Fruit fly (Drosophila melanogaster): ENCODE results near the gene CG7550.

Gene CG7550

dm6 chr3L:8115864-8116528, 8.3 kb downstream of the CG7550 start, which contains the start of the genes Arp3 and msk (continued):
- TF ChIP-seq CG7368 (GFP tag; optimal IDR thresholded peaks at IDR 0.05) (peak; percentile 67), CG3032 (tag; optimal IDR thresholded peaks at IDR 0.05) (peak; percentile 67), Ets21C (GFP tag; optimal IDR thresholded peaks at IDR 0.05) (no peak), CG9139 (GFP tag; optimal IDR thresholded peaks at IDR 0.05) (no peak), dsx (GFP tag; optimal IDR thresholded peaks at IDR 0.05; ENCODE audit: poor library complexity, severe bottlenecking) (no peak), salr (GFP tag; optimal IDR thresholded peaks at IDR 0.05) (peak in 1 of 2 experiments; percentile 39), Eip93F (GFP tag; optimal IDR thresholded peaks at IDR 0.05) (no peak), CG3919 (GFP tag; optimal IDR thresholded peaks at IDR 0.05) (peak; percentile 83), CG11762 (GFP tag; optimal IDR thresholded peaks at IDR 0.05; ENCODE audit: insufficient read depth) (peak; percentile 39), Sox15 (GFP tag; optimal IDR thresholded peaks at IDR 0.05) (peak; percentile 64), Gug (GFP tag; IDR thresholded peaks at IDR 0.05) (0 out of 2 replicates have a peak, but pooled peaks have one; percentile 19)

DNA sequence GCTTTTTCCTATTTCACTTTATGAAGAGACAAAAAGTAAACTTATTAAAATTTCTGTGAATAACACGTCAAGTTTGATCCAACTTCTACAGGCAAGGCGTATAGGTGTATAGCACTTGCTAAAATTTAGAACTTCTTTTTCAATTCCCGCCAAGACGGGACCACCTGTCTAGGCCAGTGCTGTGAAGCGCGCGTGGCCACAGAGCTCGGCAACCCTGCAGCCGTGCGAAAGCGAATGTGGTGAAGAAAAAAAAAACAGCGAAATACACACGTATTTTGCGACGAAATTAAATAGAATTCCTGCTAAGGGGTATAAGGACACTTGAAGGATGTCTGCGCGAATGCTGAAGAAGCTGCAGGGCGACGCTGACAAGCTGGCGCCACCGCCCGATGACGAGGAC, 14.2 kb downstream of the CG7550 start, which contains the start of gene Nulp1:
Nulp1 (plus strand) TSS at position 198 of the 400 bp plus-strand sequence.
- TF ChIP-seq CG32006 (GFP tag; optimal IDR thresholded peaks at IDR 0.05), result no peak
- 0 out of 3 replicates have a peak, but pooled peaks have one; percentile 20 for TF ChIP-seq CG6163 (GFP tag; IDR thresholded peaks at IDR 0.05)
- TF ChIP-seq eg (GFP tag; IDR thresholded peaks at IDR 0.05), result no peak
- TF ChIP-seq salr (GFP tag; optimal IDR thresholded peaks at IDR 0.05), result no peak
- TF ChIP-seq Hr38 (GFP tag; optimal IDR thresholded peaks at IDR 0.05), result no peak
- no peak for TF ChIP-seq Lpt (GFP tag; optimal IDR thresholded peaks at IDR 0.05)
- no peak for TF ChIP-seq Gug (GFP tag; IDR thresholded peaks at IDR 0.05)
- TF ChIP-seq Blimp-1 (GFP tag; optimal IDR thresholded peaks at IDR 0.05), result peak; percentile 94
- TF ChIP-seq Sox15 (GFP tag; optimal IDR thresholded peaks at IDR 0.05), result no peak
- TF ChIP-seq CG11762 (GFP tag; optimal IDR thresholded peaks at IDR 0.05; ENCODE audit: insufficient read depth), result no peak
- peak; percentile 60 for TF ChIP-seq esn (GFP tag; optimal IDR thresholded peaks at IDR 0.05)
- TF ChIP-seq acj6 (GFP tag; optimal IDR thresholded peaks at IDR 0.05), result no peak

DNA sequence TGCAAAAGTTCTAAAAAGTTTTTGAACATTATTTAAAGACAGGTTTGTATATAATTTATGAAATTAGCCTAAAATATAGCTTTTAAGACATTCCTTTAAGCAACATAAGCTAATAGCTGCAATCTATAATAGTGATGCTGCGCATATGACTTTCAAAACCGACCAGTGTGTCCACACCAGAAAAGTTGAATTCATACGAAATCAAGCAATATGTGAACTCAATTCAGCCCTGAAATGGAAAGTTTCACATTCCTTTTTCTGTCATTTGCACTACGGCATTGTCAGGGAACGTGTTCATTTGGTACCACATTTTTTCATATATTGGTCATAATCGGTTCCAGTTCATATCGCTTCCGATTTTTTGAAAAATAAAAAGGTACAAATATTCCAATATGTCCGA, 15.4 kb downstream of the CG7550 start, which contains the start of gene fan:
fan (plus strand) TSS at position 247 of the 400 bp plus-strand sequence.
- TF ChIP-seq OdsH (GFP tag; optimal IDR thresholded peaks at IDR 0.05), result no peak
- no peak for TF ChIP-seq CG15336 (GFP tag; IDR thresholded peaks at IDR 0.05)
- no peak for TF ChIP-seq net (GFP tag; optimal IDR thresholded peaks at IDR 0.05)
- no peak for TF ChIP-seq ss (GFP tag; optimal IDR thresholded peaks at IDR 0.05)
- no peak for TF ChIP-seq eg (GFP tag; IDR thresholded peaks at IDR 0.05)
- no peak for TF ChIP-seq CG3032 (tag; optimal IDR thresholded peaks at IDR 0.05)
- TF ChIP-seq Eip93F (GFP tag; optimal IDR thresholded peaks at IDR 0.05), result no peak
- no peak for TF ChIP-seq CG3919 (GFP tag; optimal IDR thresholded peaks at IDR 0.05)
- TF ChIP-seq Hr4 (GFP tag; optimal IDR thresholded peaks at IDR 0.05), result no peak
- TF ChIP-seq achi (GFP tag; optimal IDR thresholded peaks at IDR 0.05), result no peak
- no peak for TF ChIP-seq CG4318 (GFP tag; optimal IDR thresholded peaks at IDR 0.05)

dm6 chr3L:8108201-8108600, 16.1 kb downstream of the CG7550 start:
- TF ChIP-seq CG6163 (GFP tag; IDR thresholded peaks at IDR 0.05) (0 out of 3 replicates have a peak, but pooled peaks have one; percentile 13), acj6 (GFP tag; optimal IDR thresholded peaks at IDR 0.05) (no peak)

- TF ChIP-seq vri (GFP tag; optimal IDR thresholded peaks at IDR 0.05) (peak; percentile 30), net (GFP tag; optimal IDR thresholded peaks at IDR 0.05) (no peak), dac (GFP tag; optimal IDR thresholded peaks at IDR 0.05) (no peak), salr (GFP tag; optimal IDR thresholded peaks at IDR 0.05) (no peak), CG8632 (GFP tag; optimal IDR thresholded peaks at IDR 0.05) (no peak), Sox15 (GFP tag; optimal IDR thresholded peaks at IDR 0.05) (no peak)
Observed at dm6 chr3L:8097101-8097500, 27.2 kb downstream of the CG7550 start.

Measured in whole organism, prepupa.